Fruit fly (Drosophila melanogaster): ENCODE results near the gene Usp12-46.

dm6 chr3R:22740930-22741329 is 9.8 kb upstream of the Usp12-46 start, which contains the start of the genes Dcr-1 and CG6985:
- no peak for TF ChIP-seq EcR (GFP tag; optimal IDR thresholded peaks at IDR 0.05)
- no peak for TF ChIP-seq CG17806 (tag; optimal IDR thresholded peaks at IDR 0.05)
- TF ChIP-seq CG4496 (GFP tag; IDR thresholded peaks at IDR 0.05), result no peak
- no peak for TF ChIP-seq fd96Ca (GFP tag; IDR thresholded peaks at IDR 0.05)
- TF ChIP-seq CG8301 (tag; optimal IDR thresholded peaks at IDR 0.05), result no peak
- no peak for TF ChIP-seq CG15710 (tag; optimal IDR thresholded peaks at IDR 0.05)
- TF ChIP-seq CG32121 (GFP tag; IDR thresholded peaks at IDR 0.05), result no peak
- no peak for TF ChIP-seq CG34367 (tag; optimal IDR thresholded peaks at IDR 0.05)
- TF ChIP-seq rn (GFP tag; IDR thresholded peaks at IDR 0.05), result no peak
- no peak for TF ChIP-seq CG12605 (GFP tag; IDR thresholded peaks at IDR 0.05)
- no peak for TF ChIP-seq CG14655 (GFP tag; optimal IDR thresholded peaks at IDR 0.05)

Data from whole organism, pupa.